Worm (Caenorhabditis elegans) whole organism, L1 larva: ENCODE results near the gene F59B1.6.

Source experiments
- C34B4.2 ChIP-seq: sonication (generic microtip); optimal IDR thresholded peaks from 2 replicates; lab custom pipeline; 2017; ENCODE audit warnings: mild to moderate bottlenecking, missing genetic modification characterization, missing compliant biosample characterization
- aha-1 ChIP-seq: fragments of 150-350 bp; optimal IDR thresholded peaks from 2 replicates; lab custom pipeline; 2014; ENCODE audit warnings: missing biosample characterization, missing genetic modification characterization
- aly-2 ChIP-seq: fragments of 150-350 bp; optimal IDR thresholded peaks from 2 replicates; lab custom pipeline; 2014; ENCODE audit warnings: missing biosample characterization, missing genetic modification characterization
- ceh-90 ChIP-seq: sonication (generic microtip); optimal IDR thresholded peaks from 2 replicates; lab custom pipeline; 2016; ENCODE audit warnings: missing genetic modification characterization, missing compliant biosample characterization
- ces-1 ChIP-seq: fragments of 150-350 bp; optimal IDR thresholded peaks from 2 replicates; lab custom pipeline; 2014; ENCODE audit warnings: missing biosample characterization, missing genetic modification reagents, missing genetic modification characterization
- dsc-1 ChIP-seq: sonication (generic microtip); optimal IDR thresholded peaks from 2 replicates; lab custom pipeline; 2016; ENCODE audit warnings: mild to moderate bottlenecking, missing genetic modification characterization, missing compliant biosample characterization
- efl-1 ChIP-seq, 4 experiments: fragments of 150-350 bp; optimal IDR thresholded peaks in 3 of 4; peaks in 1 of 4; 1 replicate in 1 of 4; 2 replicates in 3 of 4; lab custom pipeline; 2014; ENCODE audit warnings: missing biosample characterization in 2 of 4, missing genetic modification characterization in 2 of 4, missing genetic modification reagents in 2 of 4
- efl-3 ChIP-seq: fragments of 200-800 bp; sonication (Bioruptor generic); optimal IDR thresholded peaks from 2 replicates; lab custom pipeline; 2018; ENCODE audit warnings: mild to moderate bottlenecking, missing genetic modification characterization, missing compliant biosample characterization
- elt-2 ChIP-seq: sonication (generic microtip); optimal IDR thresholded peaks from 2 replicates; lab custom pipeline; 2016; ENCODE audit warnings: missing genetic modification characterization, mild to moderate bottlenecking, inconsistent platforms, missing compliant biosample characterization, missing genetic modification reagents
- elt-3 ChIP-seq, 6 experiments: fragments of 150-350 bp in 1 of 6; sonication (generic microtip); optimal IDR thresholded peaks; 2 replicates each; lab custom pipeline; 2017 to 2018; ENCODE audit warnings: missing biosample characterization in 6 of 6, missing genetic modification characterization in 6 of 6, inconsistent platforms in 1 of 6
- fkh-4 ChIP-seq: sonication (generic microtip); optimal IDR thresholded peaks from 2 replicates; lab custom pipeline; 2016; ENCODE audit warnings: missing compliant biosample characterization, missing genetic modification characterization, borderline replicate concordance
- fkh-8 ChIP-seq: sonication (generic microtip); optimal IDR thresholded peaks from 2 replicates; lab custom pipeline; 2016; ENCODE audit warnings: mild to moderate bottlenecking, missing genetic modification characterization, missing compliant biosample characterization
- fos-1 ChIP-seq: fragments of 150-350 bp; optimal IDR thresholded peaks from 2 replicates; lab custom pipeline; 2014; ENCODE audit warnings: missing biosample characterization, missing genetic modification characterization
- hlh-17 ChIP-seq: fragments of 200-800 bp; sonication (Bioruptor generic); optimal IDR thresholded peaks from 2 replicates; lab custom pipeline; 2018; ENCODE audit warnings: missing genetic modification characterization, mild to moderate bottlenecking, missing compliant biosample characterization, moderate library complexity, borderline replicate concordance
- isw-1 ChIP-seq: fragments of 200-800 bp; sonication (Bioruptor generic); IDR thresholded peaks from 2 replicates; pipeline ENCODE4 v1.3.6; 2022; ENCODE audit warnings: missing genetic modification characterization, missing compliant biosample characterization
- lin-13 ChIP-seq: fragments of 150-350 bp; optimal IDR thresholded peaks from 2 replicates; lab custom pipeline; 2014; ENCODE audit warnings: missing biosample characterization, missing genetic modification reagents, missing genetic modification characterization
- lin-15B ChIP-seq: fragments of 150-350 bp; sonication (generic microtip); optimal IDR thresholded peaks from 3 replicates; lab custom pipeline; 2014; ENCODE audit warnings: missing biosample characterization, missing genetic modification characterization
- lin-35 ChIP-seq, 2 experiments: fragments of 150-350 bp; optimal IDR thresholded peaks; 2 replicates each; lab custom pipeline; 2014; ENCODE audit warnings: missing biosample characterization in 2 of 2, missing genetic modification characterization in 2 of 2, missing genetic modification reagents in 2 of 2
- mdl-1 ChIP-seq, 2 experiments: fragments of 150-350 bp; optimal IDR thresholded peaks; 2 replicates each; lab custom pipeline; 2014 to 2017; ENCODE audit warnings: missing biosample characterization in 2 of 2, missing genetic modification characterization in 2 of 2, inconsistent platforms in 1 of 2
- nhr-11 ChIP-seq: fragments of 150-350 bp; optimal IDR thresholded peaks from 2 replicates; lab custom pipeline; 2014; ENCODE audit warnings: missing biosample characterization, missing genetic modification characterization
- nhr-20 ChIP-seq: sonication (generic microtip); optimal IDR thresholded peaks from 2 replicates; lab custom pipeline; 2016; ENCODE audit warnings: mild to moderate bottlenecking, missing genetic modification characterization, missing compliant biosample characterization
- nhr-28 ChIP-seq: fragments of 150-350 bp; optimal IDR thresholded peaks from 2 replicates; lab custom pipeline; 2014; ENCODE audit warnings: missing biosample characterization, missing genetic modification characterization
- nhr-47 ChIP-seq: sonication (generic microtip); optimal IDR thresholded peaks from 2 replicates; lab custom pipeline; 2016; ENCODE audit warnings: mild to moderate bottlenecking, missing genetic modification characterization, moderate library complexity, missing compliant biosample characterization
- nhr-71 ChIP-seq: sonication (generic microtip); optimal IDR thresholded peaks from 2 replicates; lab custom pipeline; 2016; ENCODE audit warnings: mild to moderate bottlenecking, missing genetic modification characterization, moderate library complexity, missing compliant biosample characterization
- nhr-77 ChIP-seq: fragments of 150-350 bp; optimal IDR thresholded peaks from 2 replicates; lab custom pipeline; 2014; ENCODE audit warnings: missing biosample characterization, missing genetic modification characterization
- nhr-84 ChIP-seq: sonication (generic microtip); optimal IDR thresholded peaks from 2 replicates; lab custom pipeline; 2017; ENCODE audit warnings: missing biosample characterization, missing genetic modification characterization
- nhr-90 ChIP-seq: sonication (generic microtip); optimal IDR thresholded peaks from 2 replicates; lab custom pipeline; 2016; ENCODE audit warnings: mild to moderate bottlenecking, missing genetic modification characterization, missing compliant biosample characterization; ENCODE audit not compliant: poor library complexity
- pax-3 ChIP-seq: fragments of 200-800 bp; sonication (Bioruptor generic); optimal IDR thresholded peaks from 2 replicates; lab custom pipeline; 2018; ENCODE audit warnings: mild to moderate bottlenecking, missing genetic modification characterization, moderate library complexity, missing compliant biosample characterization
- sox-4 ChIP-seq: sonication (generic microtip); optimal IDR thresholded peaks from 2 replicates; lab custom pipeline; 2016; ENCODE audit warnings: missing genetic modification characterization, missing compliant biosample characterization
- sup-37 ChIP-seq: fragments of 200-800 bp; sonication (Bioruptor generic); optimal IDR thresholded peaks from 2 replicates; lab custom pipeline; 2018; ENCODE audit warnings: mild to moderate bottlenecking, missing genetic modification characterization, missing compliant biosample characterization
- tlp-1 ChIP-seq: fragments of 150-350 bp; optimal IDR thresholded peaks from 2 replicates; lab custom pipeline; 2014; ENCODE audit warnings: missing biosample characterization, missing genetic modification characterization
- unc-30 ChIP-seq: sonication (generic microtip); optimal IDR thresholded peaks from 2 replicates; lab custom pipeline; 2017; ENCODE audit warnings: missing biosample characterization, missing genetic modification characterization
- unc-62 ChIP-seq: fragments of 150-350 bp; optimal IDR thresholded peaks from 2 replicates; lab custom pipeline; 2014; ENCODE audit warnings: missing biosample characterization, missing genetic modification reagents, missing genetic modification characterization
- unc-98 ChIP-seq: fragments of 200-800 bp; sonication (Bioruptor generic); IDR thresholded peaks from 2 replicates; pipeline ENCODE4 v1.3.6; 2022; ENCODE audit warnings: missing genetic modification characterization, missing compliant biosample characterization
- zag-1 ChIP-seq: fragments of 150-350 bp; optimal IDR thresholded peaks from 2 replicates; lab custom pipeline; 2014; ENCODE audit warnings: missing biosample characterization, missing genetic modification characterization
- ztf-11 ChIP-seq, 2 experiments: sonication (generic microtip); optimal IDR thresholded peaks; 2 replicates each; lab custom pipeline; 2016 to 2017; ENCODE audit warnings: missing genetic modification characterization in 2 of 2, missing biosample characterization in 1 of 2, missing compliant biosample characterization in 1 of 2

F59B1.6 gene

DNA sequence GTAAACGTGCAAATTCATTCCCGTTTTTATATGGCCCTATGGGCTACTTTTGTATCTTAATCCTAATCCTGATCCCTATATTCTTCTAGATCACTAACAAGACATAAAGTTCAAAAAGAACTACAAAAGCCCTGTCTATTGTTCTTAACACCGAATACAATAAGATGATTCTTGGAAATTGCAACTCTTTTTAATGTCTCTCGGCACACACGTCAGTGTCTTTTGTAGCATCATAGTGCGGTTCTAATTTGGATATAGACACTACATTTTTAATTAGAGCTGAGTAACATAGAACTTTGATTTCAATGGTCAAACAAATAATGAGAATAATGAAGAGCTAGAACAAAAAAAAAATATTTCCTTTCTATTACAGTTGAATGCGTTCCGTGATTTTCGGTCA is 8.4 kb upstream of the F59B1.6 start:
- TF ChIP-seq nhr-11 (tag; lab: Kevin White, UChicago), result no peak
- peak; percentile 55 for TF ChIP-seq fkh-8
- no peak for TF ChIP-seq tlp-1 (tag; lab: Kevin White, UChicago)
- no peak for TF ChIP-seq fos-1 (tag; lab: Kevin White, UChicago)
- peak; percentile 1 for TF ChIP-seq nhr-71 (tag; lab: Kevin White, UChicago)
- peak; percentile 44 for TF ChIP-seq pax-3 (tag; lab: Kevin White, UChicago)
- TF ChIP-seq aha-1 (tag; lab: Kevin White, UChicago), result no peak
- TF ChIP-seq aly-2 (tag; lab: Kevin White, UChicago), result no peak
- TF ChIP-seq sox-4 (tag; lab: Kevin White, UChicago), result peak; percentile 37
- peak; percentile 91 for TF ChIP-seq dsc-1 (tag; lab: Kevin White, UChicago)
- no peak for TF ChIP-seq hlh-17 (GFP tag; lab: Kevin White, UChicago)
- TF ChIP-seq, all 84 proteins: peak for 5

ce11 chrV:3637086-3637485 is 5.6 kb upstream of the F59B1.6 start, which contains the start of gene srx-41:
srx-41 (minus strand) TSS chrV:3637186.
- TF ChIP-seq fkh-4 (no peak), elt-2 (tag; lab: Kevin White, UChicago) (no peak), unc-98 (GFP tag; lab: Robert Waterston, UW) (no peak), fos-1 (tag; lab: Kevin White, UChicago) (no peak), sox-4 (tag; lab: Kevin White, UChicago) (no peak), elt-3 (tag; optimal IDR thresholded peaks at IDR 0.05; lab: Kevin White, UChicago) (no peak)

ce11 chrV:3634293-3635016 is 3.0 kb upstream of the F59B1.6 start:
- TF ChIP-seq isw-1 (GFP tag; lab: Robert Waterston, UW) (no peak), lin-35 (GFP tag; optimal IDR thresholded peaks at IDR 0.05; lab: Kevin White, UChicago) (peak in 1 of 2 experiments; percentile 53), pax-3 (tag; lab: Kevin White, UChicago) (no peak), nhr-20 (tag; lab: Kevin White, UChicago) (peak; percentile 33), mdl-1 (tag; optimal IDR thresholded peaks at IDR 0.05; lab: Kevin White, UChicago) (peak in 1 of 2 experiments; percentile 13), lin-13 (GFP tag; lab: Kevin White, UChicago) (no peak), C34B4.2 (tag; lab: Kevin White, UChicago) (no peak), fos-1 (tag; lab: Kevin White, UChicago) (no peak), nhr-47 (tag; lab: Kevin White, UChicago) (no peak), nhr-11 (tag; lab: Kevin White, UChicago) (no peak), unc-62 (no peak), unc-30 (tag; lab: Kevin White, UChicago) (no peak), lin-15B (no peak), zag-1 (tag; lab: Kevin White, UChicago) (no peak), nhr-71 (tag; lab: Kevin White, UChicago) (peak; percentile 54), nhr-28 (no peak), ces-1 (GFP tag; lab: Kevin White, UChicago) (no peak), ztf-11 (tag; optimal IDR thresholded peaks at IDR 0.05; lab: Kevin White, UChicago) (no peak), nhr-77 (tag; lab: Kevin White, UChicago) (no peak), nhr-90 (tag; lab: Kevin White, UChicago) (peak; percentile 15), aha-1 (tag; lab: Kevin White, UChicago) (no peak), elt-2 (tag; lab: Kevin White, UChicago) (peak; percentile 92), ceh-90 (no peak), nhr-84 (tag; lab: Kevin White, UChicago) (no peak), efl-1 (optimal IDR thresholded peaks at IDR 0.05; lab: Kevin White, UChicago) (no peak), efl-1 (GFP tag; optimal IDR thresholded peaks at IDR 0.05 in 1 of 2; lab: Kevin White, UChicago) (peak in 1 of 2 experiments; percentile 93), sup-37 (no peak), efl-3 (no peak)
- TF ChIP-seq, all 84 proteins: peak for 7
